Worm (Caenorhabditis elegans): ENCODE results near the gene clec-184.

DNA sequence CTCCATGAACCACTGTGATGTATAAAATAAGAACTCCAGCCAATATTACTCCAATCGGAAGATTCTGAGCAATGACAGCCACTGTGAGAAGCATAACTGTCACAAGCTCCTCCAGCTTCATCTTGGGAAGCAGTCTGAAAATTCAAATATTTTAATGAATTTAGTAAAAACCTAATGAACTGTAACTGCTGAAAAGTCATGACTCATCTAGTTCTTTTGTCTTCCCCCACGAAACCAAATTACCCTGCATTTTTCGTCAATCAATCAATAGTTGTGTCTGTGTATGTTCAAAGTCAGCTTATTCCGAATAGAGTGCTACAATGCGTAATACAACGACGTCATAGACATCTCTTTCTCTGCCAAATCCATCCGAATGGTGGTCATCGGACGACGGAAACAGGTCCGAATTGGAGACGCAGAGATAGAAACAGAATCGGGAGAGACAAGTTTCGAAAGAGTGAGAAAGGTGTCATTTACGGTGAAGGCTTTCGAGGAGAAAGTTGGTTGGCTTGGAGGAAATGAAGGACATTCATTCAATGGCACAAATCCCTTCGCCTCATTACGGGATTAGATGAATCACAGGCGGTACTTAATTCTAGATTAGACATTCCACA lies 35.7 kb upstream of the clec-184 start:
- TF ChIP-seq hlh-13 (GFP tag; optimal IDR thresholded peaks at IDR 0.05) (no peak), fkh-10 (GFP tag; optimal IDR thresholded peaks at IDR 0.05) (no peak), K02D7.2 (tag; optimal IDR thresholded peaks at IDR 0.05) (no peak), fkh-6 (tag; optimal IDR thresholded peaks at IDR 0.05) (no peak), dmd-4 (tag; optimal IDR thresholded peaks at IDR 0.05; ENCODE audit: borderline replicate concordance) (no peak), pqm-1 (tag; optimal IDR thresholded peaks at IDR 0.05) (no peak)
